Fruit fly (Drosophila melanogaster): ENCODE data around the gene CG31683.

- TF ChIP-seq psq (optimal IDR thresholded peaks at IDR 0.05) (no peak), Dll (optimal IDR thresholded peaks at IDR 0.05) (no peak), usp (GFP tag; optimal IDR thresholded peaks at IDR 0.05) (no peak)
Measured at dm6 chr2L:20401408-20401807, 48.4 kb downstream of the CG31683 start.

Data from whole organism.